Worm (Caenorhabditis elegans): ENCODE results near the gene Y39A1C.1.

- TF ChIP-seq ztf-11 (tag; optimal IDR thresholded peaks at IDR 0.05), result no peak
- TF ChIP-seq nhr-237 (tag; optimal IDR thresholded peaks at IDR 0.05), result no peak
- TF ChIP-seq lin-13 (tag; optimal IDR thresholded peaks at IDR 0.05), result no peak
- TF ChIP-seq zip-8 (tag; optimal IDR thresholded peaks at IDR 0.05), result no peak
- no peak for TF ChIP-seq unc-62 (GFP tag; optimal IDR thresholded peaks at IDR 0.05)
- TF ChIP-seq nhr-12 (tag; optimal IDR thresholded peaks at IDR 0.05), result no peak
- no peak for TF ChIP-seq elt-3 (tag; optimal IDR thresholded peaks at IDR 0.05)
- no peak for TF ChIP-seq mep-1 (tag; optimal IDR thresholded peaks at IDR 0.05)
- TF ChIP-seq bed-3 (GFP tag; optimal IDR thresholded peaks at IDR 0.05), result no peak
- TF ChIP-seq pha-4 (tag; optimal IDR thresholded peaks at IDR 0.05), result no peak
- no peak for TF ChIP-seq unc-39 (tag; optimal IDR thresholded peaks at IDR 0.05)
- no peak for TF ChIP-seq ceh-83 (GFP tag; optimal IDR thresholded peaks at IDR 0.05)
- no peak for TF ChIP-seq nhr-28 (tag; optimal IDR thresholded peaks at IDR 0.05)
- TF ChIP-seq M03D4.4 (tag; optimal IDR thresholded peaks at IDR 0.05), result no peak
Measured at ce11 chrIII:10806821-10807220, 48.4 kb upstream of the Y39A1C.1 start.

Data from whole organism, mixed stage, embryonic.